Worm (Caenorhabditis elegans) whole organism, midembryonic: ENCODE data around the gene cyp-35A2.

Source experiments
- T22C8.4 ChIP-seq: fragments of 200-800 bp; sonication (Bioruptor generic); IDR thresholded peaks from 2 replicates; pipeline ENCODE4 v1.3.6; 2022; ENCODE audit warnings: missing genetic modification characterization, missing compliant biosample characterization
- cog-1 ChIP-seq: sonication (generic microtip); optimal IDR thresholded peaks from 2 replicates; lab custom pipeline; 2016; ENCODE audit warnings: missing genetic modification characterization, missing compliant biosample characterization
- flt-1 ChIP-seq: fragments of 200-800 bp; sonication (Bioruptor generic); IDR thresholded peaks from 2 replicates; pipeline ENCODE4 v1.3.6; 2022; ENCODE audit warnings: missing genetic modification characterization, missing compliant biosample characterization
- klf-2 ChIP-seq: fragments of 200-800 bp; sonication (Bioruptor generic); conservative IDR thresholded peaks from 2 replicates; pipeline ENCODE4 v1.3.6; 2022; ENCODE audit warnings: missing genetic modification reagents, missing genetic modification characterization, missing compliant biosample characterization
- med-1 ChIP-seq: sonication (generic microtip); optimal IDR thresholded peaks from 2 replicates; lab custom pipeline; 2017; ENCODE audit warnings: missing genetic modification characterization, mild to moderate bottlenecking, missing compliant biosample characterization, antibody characterized with exemption, missing genetic modification reagents; ENCODE audit not compliant: insufficient read depth
- ref-1 ChIP-seq: fragments of 200-800 bp; sonication (Bioruptor generic); conservative IDR thresholded peaks from 2 replicates; pipeline ENCODE4 v1.3.6; 2022; ENCODE audit warnings: missing genetic modification reagents, missing genetic modification characterization, missing compliant biosample characterization
- ztf-23 ChIP-seq: fragments of 200-800 bp; sonication (Bioruptor generic); IDR thresholded peaks from 2 replicates; pipeline ENCODE4 v1.3.6; 2022; ENCODE audit warnings: missing genetic modification reagents, missing genetic modification characterization, missing compliant biosample characterization
- ztf-29 ChIP-seq: fragments of 200-800 bp; sonication (Bioruptor generic); IDR thresholded peaks from 2 replicates; pipeline ENCODE4 v1.3.6; 2022; ENCODE audit warnings: missing genetic modification reagents, missing genetic modification characterization, missing compliant biosample characterization

DNA sequence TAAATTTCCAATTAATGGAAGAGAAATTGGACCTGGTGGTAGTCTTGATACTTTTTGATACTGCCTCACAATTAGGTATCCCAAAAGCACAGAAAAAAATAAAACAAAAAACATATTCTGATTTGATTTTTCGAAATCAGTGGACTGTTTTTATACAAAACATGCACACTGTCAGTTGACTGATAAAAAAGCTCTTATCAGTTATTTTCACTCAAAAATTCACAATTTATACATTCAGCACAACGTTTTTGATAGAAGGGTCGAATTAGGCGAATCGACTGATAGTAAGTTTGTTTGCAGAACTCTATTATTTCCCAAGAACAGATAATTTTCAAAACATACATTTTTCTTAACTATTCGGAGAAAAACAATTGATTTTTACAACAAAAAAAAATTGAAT, at the start of gene cyp-35A2:
- TF ChIP-seq flt-1: no peak
- TF ChIP-seq ref-1: no peak
- TF ChIP-seq T22C8.4 (GFP tag; lab: Robert Waterston, UW): no peak
- TF ChIP-seq cog-1: no peak
- TF ChIP-seq ztf-29 (GFP tag; lab: Robert Waterston, UW): no peak
- no peak for TF ChIP-seq med-1 (GFP tag; lab: Kevin White, UChicago)
- no peak for TF ChIP-seq ztf-23 (GFP tag; lab: Robert Waterston, UW)
- no peak for TF ChIP-seq klf-2
